Fruit fly (Drosophila melanogaster) whole organism, embryonic: ENCODE measurements around the gene opa.
A peak's percentile ranks its signal among the peaks of the same experiment; 100 is the strongest.

Source experiments
- Aef1 ChIP-seq: fragments of 200-800 bp; sonication (Bioruptor generic); IDR thresholded peaks from 3 replicates; pipeline ENCODE4 v1.3.6; 2022; ENCODE audit warnings: missing biosample characterization, missing genetic modification characterization
- Asciz ChIP-seq: fragments of 200-800 bp; sonication (Bioruptor generic); optimal IDR thresholded peaks from 2 replicates; lab custom pipeline; 2017; ENCODE audit warnings: missing biosample characterization, mild to moderate bottlenecking, missing genetic modification characterization, missing genetic modification reagents
- B-H2 ChIP-seq: fragments of 200-800 bp; sonication (Bioruptor generic); optimal IDR thresholded peaks from 2 replicates; lab custom pipeline; 2018; ENCODE audit warnings: missing biosample characterization, mild to moderate bottlenecking, missing genetic modification characterization
- CG10321 ChIP-seq: fragments of 200-800 bp; sonication (Bioruptor generic); IDR thresholded peaks from 2 replicates; pipeline ENCODE4 v1.3.6; 2022; ENCODE audit warnings: missing biosample characterization, missing genetic modification characterization
- CG10654 ChIP-seq: fragments of 200-800 bp; sonication (Bioruptor generic); optimal IDR thresholded peaks from 2 replicates; lab custom pipeline; 2016; ENCODE audit warnings: missing biosample characterization, missing genetic modification characterization
- CG11085 ChIP-seq: fragments of 200-800 bp; sonication (Bioruptor generic); IDR thresholded peaks from 2 replicates; pipeline ENCODE4 v1.3.6; 2022; ENCODE audit warnings: missing biosample characterization, missing genetic modification characterization
- CG11093 ChIP-seq: fragments of 200-800 bp; sonication (Bioruptor generic); IDR thresholded peaks from 3 replicates; pipeline ENCODE4 v1.3.6; 2022; ENCODE audit warnings: missing biosample characterization, missing genetic modification characterization
- CG11504 ChIP-seq: fragments of 200-800 bp; sonication (Bioruptor generic); optimal IDR thresholded peaks from 3 replicates; lab custom pipeline; 2019; ENCODE audit warnings: missing biosample characterization, mild to moderate bottlenecking, missing genetic modification characterization, moderate library complexity
- CG12942 ChIP-seq: fragments of 200-800 bp; sonication (Bioruptor generic); optimal IDR thresholded peaks from 3 replicates; lab custom pipeline; 2016; ENCODE audit warnings: missing biosample characterization, missing genetic modification characterization
- CG13296 ChIP-seq: fragments of 200-800 bp; sonication (Bioruptor generic); optimal IDR thresholded peaks from 3 replicates; lab custom pipeline; 2018; ENCODE audit warnings: missing biosample characterization, mild to moderate bottlenecking, missing genetic modification characterization
- CG15269 ChIP-seq: fragments of 200-800 bp; sonication (Bioruptor generic); optimal IDR thresholded peaks from 2 replicates; lab custom pipeline; 2018; ENCODE audit warnings: missing biosample characterization, mild to moderate bottlenecking, missing genetic modification characterization, moderate library complexity
- CG1603 ChIP-seq: fragments of 200-800 bp; sonication (Bioruptor generic); optimal IDR thresholded peaks from 2 replicates; lab custom pipeline; 2019; ENCODE audit warnings: missing biosample characterization, mild to moderate bottlenecking, missing genetic modification characterization, moderate library complexity
- CG17568 ChIP-seq: fragments of 200-800 bp; sonication (Bioruptor generic); optimal IDR thresholded peaks from 2 replicates; lab custom pipeline; 2018; ENCODE audit warnings: missing biosample characterization, mild to moderate bottlenecking, missing genetic modification characterization, moderate library complexity
- CG17612 ChIP-seq: fragments of 200-800 bp; sonication (Bioruptor generic); IDR thresholded peaks from 2 replicates; pipeline ENCODE4 v1.3.6; 2022; ENCODE audit warnings: missing biosample characterization, missing genetic modification characterization
- CG32532 ChIP-seq: fragments of 200-800 bp; sonication (Bioruptor generic); IDR thresholded peaks from 2 replicates; pipeline ENCODE4 v1.3.6; 2022; ENCODE audit warnings: missing biosample characterization, missing genetic modification characterization
- CG32767 ChIP-seq: fragments of 200-800 bp; sonication (Bioruptor generic); IDR thresholded peaks from 2 replicates; pipeline ENCODE4 v1.3.6; 2022; ENCODE audit warnings: missing biosample characterization, missing genetic modification characterization
- CG3281 ChIP-seq: fragments of 200-800 bp; sonication (Bioruptor generic); optimal IDR thresholded peaks from 3 replicates; lab custom pipeline; 2017; ENCODE audit warnings: missing biosample characterization, mild to moderate bottlenecking, missing genetic modification characterization
- CG3838 ChIP-seq: fragments of 200-800 bp; sonication (Bioruptor generic); optimal IDR thresholded peaks from 3 replicates; lab custom pipeline; 2016; ENCODE audit warnings: missing biosample characterization, missing genetic modification characterization
- CG3995 ChIP-seq: fragments of 200-800 bp; sonication (Bioruptor generic); optimal IDR thresholded peaks from 3 replicates; lab custom pipeline; 2016; ENCODE audit warnings: missing biosample characterization, missing genetic modification characterization
- CG42726 ChIP-seq: fragments of 200-800 bp; sonication (Bioruptor generic); IDR thresholded peaks from 2 replicates; pipeline ENCODE4 v1.3.6; 2022; ENCODE audit warnings: missing biosample characterization, missing genetic modification characterization; ENCODE audit not compliant: partially characterized antibody
- CG4328 ChIP-seq: fragments of 200-800 bp; sonication (Bioruptor generic); optimal IDR thresholded peaks from 3 replicates; lab custom pipeline; 2017; ENCODE audit warnings: missing biosample characterization, missing genetic modification reagents, missing genetic modification characterization
- CG7271 ChIP-seq: fragments of 200-800 bp; sonication (Bioruptor generic); optimal IDR thresholded peaks from 2 replicates; lab custom pipeline; 2018; ENCODE audit warnings: missing biosample characterization, mild to moderate bottlenecking, missing genetic modification characterization, moderate library complexity
- CG7745 ChIP-seq: fragments of 200-800 bp; sonication (Bioruptor generic); optimal IDR thresholded peaks from 2 replicates; lab custom pipeline; 2018; ENCODE audit warnings: missing biosample characterization, mild to moderate bottlenecking, missing genetic modification characterization, moderate library complexity
- CG7963 ChIP-seq: fragments of 200-800 bp; sonication (Bioruptor generic); IDR thresholded peaks from 3 replicates; pipeline ENCODE4 v1.3.6; 2022; ENCODE audit warnings: missing biosample characterization, missing genetic modification characterization; ENCODE audit not compliant: partially characterized antibody
- CoRest ChIP-seq: fragments of 200-800 bp; sonication (Bioruptor generic); optimal IDR thresholded peaks from 3 replicates; lab custom pipeline; 2018; ENCODE audit warnings: missing biosample characterization, mild to moderate bottlenecking, missing genetic modification characterization, moderate library complexity
- D19B ChIP-seq: fragments of 200-800 bp; sonication (Bioruptor generic); optimal IDR thresholded peaks from 2 replicates; lab custom pipeline; 2017; ENCODE audit warnings: missing biosample characterization, mild to moderate bottlenecking, missing genetic modification characterization
- Dbx ChIP-seq: fragments of 200-800 bp; sonication (Bioruptor generic); IDR thresholded peaks from 3 replicates; pipeline ENCODE4 v1.3.6; 2022; ENCODE audit warnings: missing biosample characterization, missing genetic modification characterization
- Dek ChIP-seq: fragments of 200-800 bp; sonication (Bioruptor generic); optimal IDR thresholded peaks from 3 replicates; lab custom pipeline; 2019; ENCODE audit warnings: missing biosample characterization, mild to moderate bottlenecking, missing genetic modification characterization, moderate library complexity
- Dp ChIP-seq: fragments of 200-800 bp; sonication (Bioruptor generic); optimal IDR thresholded peaks from 2 replicates; lab custom pipeline; 2018; ENCODE audit warnings: missing biosample characterization, mild to moderate bottlenecking, missing genetic modification characterization, moderate library complexity
- E2f2 ChIP-seq: fragments of 200-800 bp; sonication (Bioruptor generic); IDR thresholded peaks from 2 replicates; pipeline ENCODE4 v1.3.6; 2022; ENCODE audit warnings: missing biosample characterization, missing genetic modification characterization
- Ets97D ChIP-seq: fragments of 200-800 bp; sonication (Bioruptor generic); optimal IDR thresholded peaks from 3 replicates; lab custom pipeline; 2016; ENCODE audit warnings: missing biosample characterization, missing genetic modification characterization
- Fer1 ChIP-seq: fragments of 200-800 bp; sonication (Bioruptor generic); optimal IDR thresholded peaks from 2 replicates; lab custom pipeline; 2017; ENCODE audit warnings: missing biosample characterization, mild to moderate bottlenecking, missing genetic modification characterization
- HLH3B ChIP-seq: fragments of 200-800 bp; sonication (Bioruptor generic); IDR thresholded peaks from 2 replicates; pipeline ENCODE4 v1.3.6; 2022; ENCODE audit warnings: missing biosample characterization, missing genetic modification characterization
- Myb ChIP-seq: fragments of 200-800 bp; sonication (Bioruptor generic); optimal IDR thresholded peaks from 2 replicates; lab custom pipeline; 2016; ENCODE audit warnings: missing biosample characterization, missing genetic modification characterization
- Sin3A ChIP-seq: fragments of >200 bp; optimal IDR thresholded peaks from 2 replicates; lab custom pipeline; 2018
- Stat92E ChIP-seq, 3 experiments: fragments of >200 bp in 2 of 3; fragments of 200-800 bp in 1 of 3; sonication (Bioruptor generic) in 1 of 3; optimal IDR thresholded peaks; 2 replicates each; lab custom pipeline; 2017 to 2019; ENCODE audit warnings: missing biosample characterization in 3 of 3, missing genetic modification characterization in 3 of 3, mild to moderate bottlenecking in 1 of 3, moderate library complexity in 1 of 3
- Tbp ChIP-seq: fragments of >200 bp; optimal IDR thresholded peaks from 2 replicates; lab custom pipeline; 2018; ENCODE audit warnings: missing biosample characterization, missing genetic modification characterization
- ac ChIP-seq: fragments of 200-800 bp; sonication (Bioruptor generic); optimal IDR thresholded peaks from 3 replicates; lab custom pipeline; 2017; ENCODE audit warnings: missing biosample characterization, mild to moderate bottlenecking, missing genetic modification characterization
- ap ChIP-seq: fragments of 200-800 bp; sonication (Bioruptor generic); IDR thresholded peaks from 2 replicates; pipeline ENCODE4 v1.3.6; 2022; ENCODE audit warnings: missing biosample characterization, missing genetic modification characterization
- cwo ChIP-seq: fragments of 200-800 bp; sonication (Bioruptor generic); optimal IDR thresholded peaks from 3 replicates; lab custom pipeline; 2017; ENCODE audit warnings: missing biosample characterization, missing genetic modification characterization, mild to moderate bottlenecking, moderate library complexity, missing genetic modification reagents
- dmrt99B ChIP-seq: fragments of 200-800 bp; sonication (Bioruptor generic); optimal IDR thresholded peaks from 2 replicates; lab custom pipeline; 2018; ENCODE audit warnings: missing biosample characterization, mild to moderate bottlenecking, missing genetic modification characterization, moderate library complexity
- exex ChIP-seq: fragments of 200-800 bp; sonication (Bioruptor generic); optimal IDR thresholded peaks from 4 replicates; lab custom pipeline; 2018; ENCODE audit warnings: missing biosample characterization, mild to moderate bottlenecking, missing genetic modification characterization, moderate library complexity
- fd64A ChIP-seq: fragments of 200-800 bp; sonication (Bioruptor generic); optimal IDR thresholded peaks from 3 replicates; lab custom pipeline; 2018; ENCODE audit warnings: missing biosample characterization, mild to moderate bottlenecking, missing genetic modification characterization
- gsb-n ChIP-seq: fragments of 200-800 bp; sonication (Bioruptor generic); optimal IDR thresholded peaks from 3 replicates; lab custom pipeline; 2018; ENCODE audit warnings: missing biosample characterization, mild to moderate bottlenecking, missing genetic modification characterization
- gt ChIP-seq: fragments of 200-800 bp; sonication (Bioruptor generic); IDR thresholded peaks from 2 replicates; pipeline ENCODE4 v1.3.6; 2022; ENCODE audit warnings: missing biosample characterization, missing genetic modification characterization
- klu ChIP-seq: fragments of 200-800 bp; sonication (Bioruptor generic); IDR thresholded peaks from 2 replicates; pipeline ENCODE4 v1.3.6; 2022; ENCODE audit warnings: missing biosample characterization, missing genetic modification characterization
- nom ChIP-seq: fragments of 200-800 bp; sonication (Bioruptor generic); optimal IDR thresholded peaks from 2 replicates; lab custom pipeline; 2017; ENCODE audit warnings: missing biosample characterization, missing genetic modification characterization, mild to moderate bottlenecking, moderate library complexity, missing genetic modification reagents
- oc ChIP-seq: fragments of 200-800 bp; sonication (Bioruptor generic); optimal IDR thresholded peaks from 2 replicates; lab custom pipeline; 2018; ENCODE audit warnings: missing biosample characterization, mild to moderate bottlenecking, missing genetic modification characterization, moderate library complexity
- tap ChIP-seq: fragments of 200-800 bp; optimal IDR thresholded peaks from 3 replicates; lab custom pipeline; 2019; ENCODE audit warnings: missing biosample characterization, mild to moderate bottlenecking, missing genetic modification characterization, moderate library complexity
- trem ChIP-seq: fragments of 200-800 bp; optimal IDR thresholded peaks from 3 replicates; lab custom pipeline; 2019; ENCODE audit warnings: missing biosample characterization, mild to moderate bottlenecking, missing genetic modification characterization, moderate library complexity
- vvl ChIP-seq: fragments of 200-800 bp; sonication (Bioruptor generic); IDR thresholded peaks from 2 replicates; pipeline ENCODE4 v1.3.6; 2022; ENCODE audit warnings: missing biosample characterization, missing genetic modification characterization
- wdn ChIP-seq: fragments of 200-800 bp; sonication (Bioruptor generic); IDR thresholded peaks from 2 replicates; pipeline ENCODE4 v1.3.6; 2022; ENCODE audit warnings: missing biosample characterization, missing genetic modification characterization

Gene opa

dm6 chr3R:4913181-4913580, 60.6 kb downstream of the opa start (continued):
- TF ChIP-seq CG7745 (tag; lab: Kevin White, UChicago) = no peak
- no peak for TF ChIP-seq Myb (GFP tag; lab: Kevin White, UChicago)
- TF ChIP-seq CG15269 = no peak
- no peak for TF ChIP-seq CG7963 (GFP tag; lab: Robert Waterston, UW)
- no peak for TF ChIP-seq HLH3B
- no peak for TF ChIP-seq klu (GFP tag; lab: Robert Waterston, UW)
- no peak for TF ChIP-seq CG1603
- no peak for TF ChIP-seq CG3838
- TF ChIP-seq E2f2 = no peak
- no peak for TF ChIP-seq nom (GFP tag; lab: Kevin White, UChicago)
- TF ChIP-seq CG3281 (GFP tag; lab: Kevin White, UChicago) = no peak
- TF ChIP-seq oc = no peak
- TF ChIP-seq trem (tag; lab: Kevin White, UChicago) = no peak
- TF ChIP-seq tap = no peak
- no peak for TF ChIP-seq Fer1
- no peak for TF ChIP-seq ap (GFP tag; lab: Robert Waterston, UW)
- TF ChIP-seq B-H2 (GFP tag; lab: Kevin White, UChicago) = no peak
- no peak for TF ChIP-seq Dp
- no peak for TF ChIP-seq CG17612 (GFP tag; lab: Robert Waterston, UW)
- TF ChIP-seq Dek = peak; percentile 2
- TF ChIP-seq ac (GFP tag; lab: Kevin White, UChicago) = no peak
- TF ChIP-seq CG7271 (tag; lab: Kevin White, UChicago) = no peak
- no peak for TF ChIP-seq Stat92E (GFP tag; optimal IDR thresholded peaks at IDR 0.05; lab: Kevin White, UChicago)
- no peak for TF ChIP-seq Asciz (GFP tag; lab: Kevin White, UChicago)
- no peak for TF ChIP-seq CG4328 (GFP tag; lab: Kevin White, UChicago)
- TF ChIP-seq CG13296 (GFP tag; lab: Kevin White, UChicago) = no peak
- TF ChIP-seq CG3995 (GFP tag; lab: Kevin White, UChicago) = no peak
- no peak for TF ChIP-seq CG11085 (GFP tag; lab: Robert Waterston, UW)
- TF ChIP-seq Ets97D (GFP tag; lab: Kevin White, UChicago) = no peak
- TF ChIP-seq fd64A (GFP tag; lab: Kevin White, UChicago) = no peak
- no peak for TF ChIP-seq wdn (GFP tag; lab: Robert Waterston, UW)
- no peak for TF ChIP-seq CG10321
- TF ChIP-seq gt (GFP tag; lab: Robert Waterston, UW) = no peak
- no peak for TF ChIP-seq CG17568 (GFP tag; lab: Kevin White, UChicago)
- peak; percentile 74 for TF ChIP-seq vvl (GFP tag; lab: Robert Waterston, UW)
- TF ChIP-seq D19B (GFP tag; lab: Kevin White, UChicago) = no peak
- peak; percentile 2 for TF ChIP-seq dmrt99B (tag; lab: Kevin White, UChicago)
- TF ChIP-seq CG11093 (GFP tag; lab: Robert Waterston, UW) = no peak
- no peak for TF ChIP-seq Aef1 (GFP tag; lab: Robert Waterston, UW)
- peak; percentile 28 for TF ChIP-seq CG11504 (tag; lab: Kevin White, UChicago)
- no peak for TF ChIP-seq CG32532 (GFP tag; lab: Robert Waterston, UW)
- no peak for TF ChIP-seq CoRest (tag; lab: Kevin White, UChicago)
- no peak for TF ChIP-seq CG10654 (GFP tag; lab: Kevin White, UChicago)
- no peak for TF ChIP-seq Dbx
- TF ChIP-seq Sin3A = no peak
- no peak for TF ChIP-seq CG32767 (GFP tag; lab: Robert Waterston, UW)
- no peak for TF ChIP-seq Tbp
- no peak for TF ChIP-seq CG12942 (GFP tag; lab: Kevin White, UChicago)
- TF ChIP-seq cwo (GFP tag; lab: Kevin White, UChicago) = no peak
- no peak for TF ChIP-seq exex (tag; lab: Kevin White, UChicago)
- TF ChIP-seq gsb-n = no peak
- TF ChIP-seq CG42726 (GFP tag; lab: Robert Waterston, UW) = no peak
